Fruit fly (Drosophila melanogaster) whole organism, embryonic: ENCODE results near the gene CG44001.
A peak's percentile ranks its signal among the peaks of the same experiment; 100 is the strongest.

Source experiments
- Abd-B ChIP-seq: fragments of 200-800 bp; sonication (Bioruptor generic); optimal IDR thresholded peaks from 2 replicates; lab custom pipeline; 2018; ENCODE audit warnings: missing biosample characterization, mild to moderate bottlenecking, missing genetic modification characterization, moderate library complexity
- Ada2b ChIP-seq: fragments of 200-800 bp; sonication (Bioruptor generic); IDR thresholded peaks from 2 replicates; pipeline ENCODE4 v1.3.6; 2022; ENCODE audit warnings: missing biosample characterization, missing genetic modification characterization
- Atf3 ChIP-seq: fragments of 200-800 bp; sonication (Bioruptor generic); optimal IDR thresholded peaks from 3 replicates; lab custom pipeline; 2016; ENCODE audit warnings: missing biosample characterization, missing genetic modification characterization
- CG10321 ChIP-seq: fragments of 200-800 bp; sonication (Bioruptor generic); IDR thresholded peaks from 2 replicates; pipeline ENCODE4 v1.3.6; 2022; ENCODE audit warnings: missing biosample characterization, missing genetic modification characterization
- CG10654 ChIP-seq: fragments of 200-800 bp; sonication (Bioruptor generic); optimal IDR thresholded peaks from 2 replicates; lab custom pipeline; 2016; ENCODE audit warnings: missing biosample characterization, missing genetic modification characterization
- CG13624 ChIP-seq: fragments of 200-800 bp; sonication (Bioruptor generic); optimal IDR thresholded peaks from 2 replicates; lab custom pipeline; 2016; ENCODE audit warnings: missing biosample characterization, missing genetic modification characterization
- CG17186 ChIP-seq: fragments of 200-800 bp; sonication (Bioruptor generic); optimal IDR thresholded peaks from 3 replicates; lab custom pipeline; 2017; ENCODE audit warnings: missing biosample characterization, missing genetic modification reagents, missing genetic modification characterization
- CG17829 ChIP-seq: fragments of 200-800 bp; optimal IDR thresholded peaks from 2 replicates; lab custom pipeline; 2019; ENCODE audit warnings: missing biosample characterization, mild to moderate bottlenecking, missing genetic modification characterization, moderate library complexity
- CG18619 ChIP-seq: fragments of 200-800 bp; sonication (Bioruptor generic); optimal IDR thresholded peaks from 3 replicates; lab custom pipeline; 2017; ENCODE audit warnings: missing biosample characterization, mild to moderate bottlenecking, missing genetic modification characterization
- CG3163 ChIP-seq: fragments of 200-800 bp; sonication (Bioruptor generic); optimal IDR thresholded peaks from 3 replicates; lab custom pipeline; 2016; ENCODE audit warnings: missing biosample characterization, missing genetic modification characterization
- CG33213 ChIP-seq: fragments of 200-800 bp; sonication (Bioruptor generic); optimal IDR thresholded peaks from 3 replicates; lab custom pipeline; 2016; ENCODE audit warnings: missing biosample characterization, missing genetic modification characterization
- CG34422 ChIP-seq: fragments of 200-800 bp; sonication (Bioruptor generic); IDR thresholded peaks from 3 replicates; pipeline ENCODE4 v1.3.6; 2022; ENCODE audit warnings: missing biosample characterization, missing genetic modification characterization
- CG4404 ChIP-seq: fragments of 200-800 bp; sonication (Bioruptor generic); IDR thresholded peaks from 2 replicates; pipeline ENCODE4 v1.3.6; 2022; ENCODE audit warnings: missing biosample characterization, missing genetic modification characterization
- CG7357 ChIP-seq: fragments of 200-800 bp; sonication (Bioruptor generic); IDR thresholded peaks from 3 replicates; pipeline ENCODE4 v1.3.6; 2022; ENCODE audit warnings: missing biosample characterization, missing genetic modification characterization
- CG7987 ChIP-seq: fragments of 200-800 bp; sonication (Bioruptor generic); optimal IDR thresholded peaks from 2 replicates; lab custom pipeline; 2018; ENCODE audit warnings: missing biosample characterization, mild to moderate bottlenecking, missing genetic modification characterization, moderate library complexity
- CG9437 ChIP-seq: fragments of 200-800 bp; sonication (Bioruptor generic); optimal IDR thresholded peaks from 2 replicates; lab custom pipeline; 2018; ENCODE audit warnings: missing biosample characterization, mild to moderate bottlenecking, missing genetic modification characterization
- CG9817 ChIP-seq: fragments of 200-800 bp; sonication (Bioruptor generic); optimal IDR thresholded peaks from 2 replicates; lab custom pipeline; 2018; ENCODE audit warnings: missing biosample characterization, mild to moderate bottlenecking, missing genetic modification characterization, moderate library complexity
- CG9932 ChIP-seq: fragments of 200-800 bp; sonication (Bioruptor generic); IDR thresholded peaks from 2 replicates; pipeline ENCODE4 v1.3.6; 2022; ENCODE audit warnings: missing biosample characterization, missing genetic modification characterization
- D19A ChIP-seq: fragments of 200-800 bp; optimal IDR thresholded peaks from 3 replicates; lab custom pipeline; 2019; ENCODE audit warnings: missing biosample characterization, mild to moderate bottlenecking, missing genetic modification characterization, moderate library complexity
- Dip3 ChIP-seq: fragments of 200-800 bp; sonication (Bioruptor generic); optimal IDR thresholded peaks from 3 replicates; lab custom pipeline; 2016; ENCODE audit warnings: missing biosample characterization, missing genetic modification characterization
- GATAe ChIP-seq: fragments of 200-800 bp; sonication (Bioruptor generic); conservative IDR thresholded peaks from 2 replicates; pipeline ENCODE4 v1.3.6; 2022; ENCODE audit warnings: missing biosample characterization, missing genetic modification characterization
- HLHmδ ChIP-seq: fragments of 200-800 bp; sonication (Bioruptor generic); optimal IDR thresholded peaks from 2 replicates; lab custom pipeline; 2018; ENCODE audit warnings: missing biosample characterization, mild to moderate bottlenecking, missing genetic modification characterization, moderate library complexity
- HmgD ChIP-seq: fragments of 200-800 bp; sonication (Bioruptor generic); optimal IDR thresholded peaks from 3 replicates; lab custom pipeline; 2016; ENCODE audit warnings: missing biosample characterization, missing genetic modification characterization
- MESR4 ChIP-seq: fragments of 200-800 bp; sonication (Bioruptor generic); optimal IDR thresholded peaks from 2 replicates; lab custom pipeline; 2018; ENCODE audit warnings: missing biosample characterization, mild to moderate bottlenecking, missing genetic modification characterization, moderate library complexity
- Poxn ChIP-seq: fragments of 200-800 bp; sonication (Bioruptor generic); IDR thresholded peaks from 2 replicates; pipeline ENCODE4 v1.3.6; 2022; ENCODE audit warnings: missing biosample characterization, missing genetic modification characterization
- Trl ChIP-seq, 3 experiments: fragments of >200 bp in 2 of 3; fragments of 200-800 bp in 1 of 3; sonication (Bioruptor generic) in 1 of 3; optimal IDR thresholded peaks; 2 replicates in 1 of 3; 3 replicates in 2 of 3; lab custom pipeline; 2016 to 2017; ENCODE audit warnings: missing biosample characterization in 1 of 3, missing genetic modification characterization in 1 of 3
- YL-1 ChIP-seq: fragments of 200-800 bp; sonication (Bioruptor generic); optimal IDR thresholded peaks from 3 replicates; lab custom pipeline; 2017; ENCODE audit warnings: missing biosample characterization, mild to moderate bottlenecking, missing genetic modification characterization
- amos ChIP-seq: fragments of 200-800 bp; sonication (Bioruptor generic); IDR thresholded peaks from 2 replicates; pipeline ENCODE4 v1.3.6; 2022; ENCODE audit warnings: missing biosample characterization, missing genetic modification characterization; ENCODE audit not compliant: partially characterized antibody
- ash1 ChIP-seq: fragments of 200-800 bp; sonication (Bioruptor generic); optimal IDR thresholded peaks from 2 replicates; lab custom pipeline; 2018; ENCODE audit warnings: missing biosample characterization, mild to moderate bottlenecking, missing genetic modification characterization
- bigmax ChIP-seq: fragments of 200-800 bp; sonication (Bioruptor generic); optimal IDR thresholded peaks from 2 replicates; lab custom pipeline; 2018; ENCODE audit warnings: missing biosample characterization, mild to moderate bottlenecking, missing genetic modification characterization
- eve ChIP-seq, 2 experiments: fragments of >200 bp; optimal IDR thresholded peaks; 2 replicates each; lab custom pipeline; 2017; ENCODE audit warnings: missing biosample characterization in 2 of 2, missing genetic modification characterization in 2 of 2
- exex ChIP-seq: fragments of 200-800 bp; sonication (Bioruptor generic); optimal IDR thresholded peaks from 4 replicates; lab custom pipeline; 2018; ENCODE audit warnings: missing biosample characterization, mild to moderate bottlenecking, missing genetic modification characterization, moderate library complexity
- fd3F ChIP-seq: fragments of 200-800 bp; sonication (Bioruptor generic); optimal IDR thresholded peaks from 2 replicates; lab custom pipeline; 2018; ENCODE audit warnings: missing biosample characterization, mild to moderate bottlenecking, missing genetic modification characterization, moderate library complexity
- fru ChIP-seq: fragments of >200 bp; optimal IDR thresholded peaks from 2 replicates; lab custom pipeline; 2017
- gcm ChIP-seq: fragments of 200-800 bp; sonication (Bioruptor generic); optimal IDR thresholded peaks from 2 replicates; lab custom pipeline; 2019; ENCODE audit warnings: missing biosample characterization, mild to moderate bottlenecking, missing genetic modification characterization, moderate library complexity
- gsb-n ChIP-seq: fragments of 200-800 bp; sonication (Bioruptor generic); optimal IDR thresholded peaks from 3 replicates; lab custom pipeline; 2018; ENCODE audit warnings: missing biosample characterization, mild to moderate bottlenecking, missing genetic modification characterization
- her ChIP-seq: fragments of 200-800 bp; sonication (Bioruptor generic); optimal IDR thresholded peaks from 2 replicates; lab custom pipeline; 2016; ENCODE audit warnings: missing biosample characterization, missing genetic modification characterization
- jigr1 ChIP-seq: fragments of 200-800 bp; sonication (Bioruptor generic); IDR thresholded peaks from 3 replicates; pipeline ENCODE4 v1.3.6; 2022; ENCODE audit warnings: missing biosample characterization, missing genetic modification characterization
- kni ChIP-seq: fragments of 200-800 bp; sonication (Bioruptor generic); optimal IDR thresholded peaks from 3 replicates; lab custom pipeline; 2017; ENCODE audit warnings: mild to moderate bottlenecking, missing biosample characterization, missing genetic modification reagents, missing genetic modification characterization
- mirr ChIP-seq: fragments of 200-800 bp; sonication (Bioruptor generic); optimal IDR thresholded peaks from 3 replicates; lab custom pipeline; 2018; ENCODE audit warnings: missing biosample characterization, mild to moderate bottlenecking, missing genetic modification characterization
- pros ChIP-seq: fragments of 200-800 bp; sonication (Bioruptor generic); optimal IDR thresholded peaks from 3 replicates; lab custom pipeline; 2019; ENCODE audit warnings: missing biosample characterization, mild to moderate bottlenecking, missing genetic modification characterization, moderate library complexity
- sd ChIP-seq: fragments of 200-800 bp; sonication (Bioruptor generic); optimal IDR thresholded peaks from 3 replicates; lab custom pipeline; 2018; ENCODE audit warnings: missing biosample characterization, mild to moderate bottlenecking, missing genetic modification characterization, moderate library complexity
- sug ChIP-seq: fragments of 200-800 bp; optimal IDR thresholded peaks from 2 replicates; lab custom pipeline; 2019; ENCODE audit warnings: missing biosample characterization, mild to moderate bottlenecking, missing genetic modification characterization, moderate library complexity
- tap ChIP-seq: fragments of 200-800 bp; optimal IDR thresholded peaks from 3 replicates; lab custom pipeline; 2019; ENCODE audit warnings: missing biosample characterization, mild to moderate bottlenecking, missing genetic modification characterization, moderate library complexity
- wor ChIP-seq: fragments of 200-800 bp; sonication (Bioruptor generic); IDR thresholded peaks from 2 replicates; pipeline ENCODE4 v1.3.6; 2022; ENCODE audit warnings: missing biosample characterization, missing genetic modification characterization

CG44001 gene

DNA sequence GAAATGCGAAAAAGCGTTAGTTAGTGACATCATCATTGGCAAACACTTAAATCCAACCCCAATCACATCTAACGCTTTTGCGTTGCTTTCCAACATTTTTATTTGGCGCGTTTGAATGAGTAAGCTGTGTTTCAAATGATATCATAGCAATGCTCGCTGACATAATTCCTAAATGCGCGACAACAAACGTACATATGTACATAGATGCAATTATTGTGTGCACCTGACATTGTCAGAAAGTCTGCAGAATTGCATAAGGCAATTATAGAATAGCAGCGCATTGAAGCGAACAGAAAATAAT is 44.9 kb upstream of the CG44001 start (continued):
- TF ChIP-seq CG17186 (GFP tag; lab: Kevin White, UChicago) (no peak), CG9817 (tag; lab: Kevin White, UChicago) (no peak), HmgD (GFP tag; lab: Kevin White, UChicago) (no peak), ash1 (no peak), CG9932 (GFP tag; lab: Robert Waterston, UW) (no peak), pros (no peak)

DNA sequence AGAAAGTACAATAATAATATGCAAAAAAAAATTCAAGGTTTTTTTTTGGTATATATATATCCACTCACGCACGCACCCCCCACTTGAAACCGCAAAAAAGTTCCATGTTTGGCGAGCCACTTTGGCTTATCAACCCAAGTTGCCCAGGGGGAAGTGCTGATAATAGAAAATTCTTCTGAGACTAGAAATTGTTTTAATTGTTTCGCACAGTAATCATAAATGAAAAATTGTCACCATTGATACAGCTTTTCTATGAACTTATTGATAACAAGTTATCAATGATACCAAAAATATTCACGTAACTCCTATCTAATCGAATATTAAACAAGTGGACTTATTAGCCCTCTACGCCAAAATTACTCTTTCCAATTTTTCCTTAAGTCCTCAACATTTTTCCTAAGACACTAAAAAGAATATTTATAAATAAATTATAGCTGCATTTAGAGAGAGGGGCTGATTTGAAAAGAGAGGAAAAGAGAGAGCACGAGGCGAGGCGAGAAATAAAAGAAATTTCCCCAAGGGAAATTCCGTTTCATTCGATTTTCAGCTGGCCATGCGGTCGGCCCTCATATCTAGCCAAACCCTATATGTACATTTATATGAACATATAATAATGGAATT is 44.4 kb upstream of the CG44001 start:
- TF ChIP-seq jigr1 (GFP tag; lab: Robert Waterston, UW) (no peak), her (GFP tag; lab: Kevin White, UChicago) (no peak), CG7987 (GFP tag; lab: Kevin White, UChicago) (no peak), pros (peak; percentile 51), kni (no peak), CG4404 (GFP tag; lab: Robert Waterston, UW) (no peak), CG34422 (no peak), HLHmδ (GFP tag; lab: Kevin White, UChicago) (no peak), CG33213 (GFP tag; lab: Kevin White, UChicago) (no peak), CG9437 (GFP tag; lab: Kevin White, UChicago) (no peak), Ada2b (GFP tag; lab: Robert Waterston, UW) (no peak), amos (GFP tag; lab: Robert Waterston, UW) (no peak), bigmax (GFP tag; lab: Kevin White, UChicago) (no peak), CG7357 (no peak), CG13624 (no peak), YL-1 (GFP tag; lab: Kevin White, UChicago) (no peak), gsb-n (tag; lab: Kevin White, UChicago) (no peak), fd3F (GFP tag; lab: Kevin White, UChicago) (no peak), sug (tag; lab: Kevin White, UChicago) (peak; percentile 40), D19A (tag; lab: Kevin White, UChicago) (peak; percentile 86), CG3163 (GFP tag; lab: Kevin White, UChicago) (no peak), CG10321 (GFP tag; lab: Robert Waterston, UW) (no peak), eve (GFP tag; optimal IDR thresholded peaks at IDR 0.05; lab: Kevin White, UChicago) (peak in 1 of 2 experiments; percentile 37), gcm (GFP tag; lab: Kevin White, UChicago) (peak; percentile 46), Abd-B (no peak), tap (tag; lab: Kevin White, UChicago) (no peak), wor (no peak), exex (peak; percentile 95), Dip3 (GFP tag; lab: Kevin White, UChicago) (no peak), fru (lab: Kevin White, UChicago) (no peak), GATAe (0 out of 2 replicates have a peak, but pooled peaks have one; percentile 29), CG10654 (GFP tag; lab: Kevin White, UChicago) (no peak), CG17829 (tag; lab: Kevin White, UChicago) (no peak), mirr (peak; percentile 47), sd (tag; lab: Kevin White, UChicago) (peak; percentile 63), Trl (optimal IDR thresholded peaks at IDR 0.05; lab: Kevin White, UChicago) (peak; percentile 23 to 55), Trl (GFP tag; optimal IDR thresholded peaks at IDR 0.05; lab: Kevin White, UChicago) (no peak), Atf3 (GFP tag; lab: Kevin White, UChicago) (no peak), MESR4 (no peak), CG18619 (GFP tag; lab: Kevin White, UChicago) (no peak), Poxn (no peak)
